Worm (Caenorhabditis elegans) whole organism, L4 larva: ENCODE data around the gene hlh-30.

Source experiments
- fkh-10 ChIP-seq: fragments of 150-350 bp; optimal IDR thresholded peaks from 2 replicates; lab custom pipeline; 2014; ENCODE audit warnings: missing biosample characterization, missing genetic modification reagents, missing genetic modification characterization
- jun-1 ChIP-seq: fragments of 150-350 bp; optimal IDR thresholded peaks from 2 replicates; lab custom pipeline; 2014; ENCODE audit warnings: missing biosample characterization, missing genetic modification reagents, missing genetic modification characterization
- lin-13 ChIP-seq: fragments of 150-350 bp; optimal IDR thresholded peaks from 2 replicates; lab custom pipeline; 2014; ENCODE audit warnings: missing biosample characterization, missing genetic modification reagents, missing genetic modification characterization
- lin-15B ChIP-seq: fragments of 150-350 bp; sonication (generic microtip); optimal IDR thresholded peaks from 3 replicates; lab custom pipeline; 2014; ENCODE audit warnings: missing biosample characterization, missing genetic modification characterization
- nhr-77 ChIP-seq: fragments of 150-350 bp; optimal IDR thresholded peaks from 2 replicates; lab custom pipeline; 2014; ENCODE audit warnings: missing biosample characterization, missing genetic modification characterization
- set-16 ChIP-seq: fragments of 200-800 bp; sonication (Bioruptor generic); IDR thresholded peaks from 2 replicates; pipeline ENCODE4 v1.3.6; 2022; ENCODE audit warnings: missing genetic modification reagents, missing genetic modification characterization, missing compliant biosample characterization
- snpc-4 ChIP-seq: fragments of 150-350 bp; optimal IDR thresholded peaks from 2 replicates; lab custom pipeline; 2014; ENCODE audit warnings: missing biosample characterization, missing genetic modification characterization

DNA sequence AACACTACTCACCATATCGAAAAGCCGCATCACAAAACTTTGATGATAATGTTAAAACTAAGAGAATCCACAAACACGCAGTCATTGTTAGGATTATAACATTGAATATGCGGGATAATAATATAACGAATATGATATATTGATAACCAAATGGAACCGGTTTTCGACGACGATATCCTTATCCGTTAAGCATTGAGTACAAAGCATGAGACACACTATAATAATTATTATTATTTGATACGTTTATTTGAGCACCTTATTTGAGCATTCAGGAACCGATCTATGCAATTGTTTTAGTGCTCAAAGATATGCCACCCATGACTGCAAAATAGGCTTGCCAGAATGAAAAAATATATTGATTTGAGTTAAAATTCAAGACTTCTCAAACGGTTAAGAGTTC lies 39.9 kb upstream of the hlh-30 start, which contains the start of gene W03D2.9:
- no peak for TF ChIP-seq snpc-4 (tag; lab: Kevin White, UChicago)
- no peak for TF ChIP-seq nhr-77 (tag; lab: Kevin White, UChicago)
- TF ChIP-seq jun-1, result no peak
- no peak for TF ChIP-seq fkh-10
- TF ChIP-seq lin-13, result no peak
- TF ChIP-seq set-16 (GFP tag; lab: Robert Waterston, UW), result no peak
- no peak for TF ChIP-seq lin-15B (tag; lab: Kevin White, UChicago)
